Worm (Caenorhabditis elegans) whole organism, L2 larva: ENCODE measurements around the gene T24C12.4.

Experiments used
- F13H6.1 ChIP-seq: sonication (generic microtip); optimal IDR thresholded peaks from 2 replicates; lab custom pipeline; 2016; ENCODE audit warnings: missing genetic modification characterization, missing compliant biosample characterization
- R02D3.7 ChIP-seq: fragments of 150-350 bp; optimal IDR thresholded peaks from 2 replicates; lab custom pipeline; 2014; ENCODE audit warnings: missing biosample characterization, missing genetic modification characterization
- ama-1 ChIP-seq: fragments of 150-350 bp; optimal IDR thresholded peaks from 2 replicates; lab custom pipeline; 2018; ENCODE audit warnings: inconsistent platforms
- blmp-1 ChIP-seq: sonication (generic microtip); optimal IDR thresholded peaks from 2 replicates; lab custom pipeline; 2017; ENCODE audit warnings: missing genetic modification characterization, mild to moderate bottlenecking, missing compliant biosample characterization, antibody characterized with exemption, moderate library complexity; ENCODE audit not compliant: insufficient read depth
- lsy-2 ChIP-seq, 2 experiments: fragments of 150-350 bp in 1 of 2; sonication (generic microtip) in 1 of 2; optimal IDR thresholded peaks; 2 replicates each; lab custom pipeline; 2014 to 2017; ENCODE audit warnings: missing biosample characterization in 2 of 2, missing genetic modification characterization in 2 of 2
- peb-1 ChIP-seq: fragments of 150-350 bp; optimal IDR thresholded peaks from 2 replicates; lab custom pipeline; 2014; ENCODE audit warnings: missing biosample characterization, missing genetic modification characterization
- snpc-4 ChIP-seq: fragments of 150-350 bp; optimal IDR thresholded peaks from 2 replicates; lab custom pipeline; 2014; ENCODE audit warnings: missing biosample characterization, missing genetic modification characterization

DNA sequence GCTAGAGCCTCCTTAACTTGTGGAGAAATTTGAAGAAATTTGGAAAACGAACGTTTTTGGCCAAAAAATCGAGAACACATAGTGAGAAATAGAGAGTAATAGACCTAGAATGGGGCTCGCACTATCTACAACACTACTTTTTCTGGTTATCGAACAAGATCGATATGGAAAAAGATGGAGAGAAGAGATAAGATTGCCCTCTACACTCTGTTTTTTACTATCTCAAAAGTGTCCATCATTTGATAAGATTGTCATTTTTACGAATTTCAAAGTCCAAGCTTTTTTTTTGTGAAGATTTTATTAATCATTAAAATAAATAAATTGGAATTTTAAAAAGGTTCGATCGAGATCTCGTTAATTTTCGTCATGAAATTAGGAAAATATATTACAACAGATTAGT lies 1.1 kb downstream of the T24C12.4 start, which contains the start of gene T24C12.3:
- no peak for TF ChIP-seq R02D3.7 (tag; lab: Kevin White, UChicago)
- no peak for TF ChIP-seq peb-1 (tag; lab: Kevin White, UChicago)
- TF ChIP-seq blmp-1 (tag; lab: Kevin White, UChicago) = no peak
- no peak for TF ChIP-seq lsy-2 (tag; optimal IDR thresholded peaks at IDR 0.05; lab: Kevin White, UChicago)
- no peak for TF ChIP-seq snpc-4 (tag; lab: Kevin White, UChicago)
- no peak for TF ChIP-seq ama-1 (lab: Kevin White, UChicago)
- TF ChIP-seq F13H6.1 (tag; lab: Kevin White, UChicago) = no peak
